Fruit fly (Drosophila melanogaster): Measurements from ENCODE around the gene CG43867.

dm6 chrX:940580-941184, 12.9 kb upstream of the CG43867 start, which contains the start of the genes CG3704 and mus81:
- TF ChIP-seq psq (optimal IDR thresholded peaks at IDR 0.05) (no peak), ttk (optimal IDR thresholded peaks at IDR 0.05) (no peak), h (optimal IDR thresholded peaks at IDR 0.05) (no peak), Myc (optimal IDR thresholded peaks at IDR 0.05) (no peak), insv (optimal IDR thresholded peaks at IDR 0.05) (no peak)
